Fruit fly (Drosophila melanogaster) whole organism, embryonic: Measurements from ENCODE around the gene CG13144.

ENCODE experiments used
- CG1792 ChIP-seq: fragments of 200-800 bp; sonication (Bioruptor generic); optimal IDR thresholded peaks from 2 replicates; lab custom pipeline; 2016; ENCODE audit warnings: missing biosample characterization, missing genetic modification characterization
- CG2199 ChIP-seq: fragments of 200-800 bp; sonication (Bioruptor generic); IDR thresholded peaks from 3 replicates; pipeline ENCODE4 v1.3.6; 2022; ENCODE audit warnings: missing biosample characterization, missing genetic modification characterization
- CG7271 ChIP-seq: fragments of 200-800 bp; sonication (Bioruptor generic); optimal IDR thresholded peaks from 2 replicates; lab custom pipeline; 2018; ENCODE audit warnings: missing biosample characterization, mild to moderate bottlenecking, missing genetic modification characterization, moderate library complexity
- Meics ChIP-seq: fragments of 200-800 bp; sonication (Bioruptor generic); optimal IDR thresholded peaks from 2 replicates; lab custom pipeline; 2017; ENCODE audit warnings: missing biosample characterization, mild to moderate bottlenecking, missing genetic modification characterization
- bcd ChIP-seq: fragments of 200-800 bp; sonication (Bioruptor generic); optimal IDR thresholded peaks from 2 replicates; lab custom pipeline; 2017; ENCODE audit warnings: missing biosample characterization, mild to moderate bottlenecking, missing genetic modification characterization
- schlank ChIP-seq: fragments of 200-800 bp; sonication (Bioruptor generic); optimal IDR thresholded peaks from 2 replicates; lab custom pipeline; 2018; ENCODE audit warnings: missing biosample characterization, mild to moderate bottlenecking, missing genetic modification characterization
- wdn ChIP-seq: fragments of 200-800 bp; sonication (Bioruptor generic); IDR thresholded peaks from 2 replicates; pipeline ENCODE4 v1.3.6; 2022; ENCODE audit warnings: missing biosample characterization, missing genetic modification characterization

DNA sequence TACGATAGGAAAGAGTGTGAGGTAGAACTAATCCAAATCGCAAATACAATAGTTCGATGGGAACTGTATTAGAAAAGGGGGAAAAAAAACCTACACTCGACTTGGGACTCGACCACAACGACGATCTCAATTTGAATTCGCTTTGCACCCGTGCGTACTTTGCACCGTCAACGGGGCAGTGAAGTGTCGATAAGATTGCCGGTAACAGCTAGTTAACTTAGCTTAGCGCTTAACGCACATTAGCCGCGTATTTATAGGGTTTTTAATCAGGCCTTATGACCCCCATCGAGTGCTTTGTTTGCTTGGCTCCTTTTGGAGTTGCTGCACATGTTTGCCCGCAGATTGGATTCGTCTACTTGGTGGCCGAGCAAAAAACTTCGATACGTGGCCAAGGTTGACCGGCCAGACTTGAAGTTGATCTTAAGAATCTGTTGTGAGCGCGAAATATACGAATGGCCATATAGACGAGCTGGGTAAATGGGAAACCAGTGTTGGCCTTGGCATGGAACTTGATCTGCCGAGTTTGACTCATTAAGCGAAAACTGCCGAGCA is 23.4 kb upstream of the CG13144 start:
- no peak for TF ChIP-seq CG1792
- no peak for TF ChIP-seq schlank (tag; lab: Kevin White, UChicago)
- TF ChIP-seq Meics (GFP tag; lab: Kevin White, UChicago), result no peak
- TF ChIP-seq CG2199 (GFP tag; lab: Robert Waterston, UW), result 0 out of 3 replicates have a peak, but pooled peaks have one; percentile 8
- no peak for TF ChIP-seq CG7271 (tag; lab: Kevin White, UChicago)
- no peak for TF ChIP-seq wdn (GFP tag; lab: Robert Waterston, UW)
- TF ChIP-seq bcd (GFP tag; lab: Kevin White, UChicago), result no peak
